Worm (Caenorhabditis elegans): ENCODE measurements around the gene Y51A2B.4.

ce11 chrV:18364558-18364957, 24.4 kb downstream of the Y51A2B.4 start, which contains the start of gene C08E8.9:
- TF ChIP-seq hnd-1 (tag; optimal IDR thresholded peaks at IDR 0.05) = no peak
- no peak for TF ChIP-seq tbx-37 (GFP tag; conservative IDR thresholded peaks at IDR 0.05)
- peak; percentile 57 for TF ChIP-seq ceh-36 (tag; optimal IDR thresholded peaks at IDR 0.05)
- TF ChIP-seq ets-7 (tag; optimal IDR thresholded peaks at IDR 0.05) = no peak
- no peak for TF ChIP-seq B0310.2 (tag; optimal IDR thresholded peaks at IDR 0.05)
- TF ChIP-seq scrt-1 (GFP tag; IDR thresholded peaks at IDR 0.05) = no peak
- no peak for TF ChIP-seq aly-1 (tag; optimal IDR thresholded peaks at IDR 0.05)
- TF ChIP-seq hmbx-1 (tag; optimal IDR thresholded peaks at IDR 0.05) = no peak
- no peak for TF ChIP-seq ama-1 (optimal IDR thresholded peaks at IDR 0.05)
- no peak for TF ChIP-seq ceh-13 (GFP tag; optimal IDR thresholded peaks at IDR 0.05)
- no peak for TF ChIP-seq hmg-4 (GFP tag; optimal IDR thresholded peaks at IDR 0.05)
- no peak for TF ChIP-seq F13C5.2 (tag; optimal IDR thresholded peaks at IDR 0.05)
- TF ChIP-seq tbx-11 (GFP tag; IDR thresholded peaks at IDR 0.05) = no peak
- no peak for TF ChIP-seq flt-1 (GFP tag; IDR thresholded peaks at IDR 0.05)
